Worm (Caenorhabditis elegans): ENCODE results near the gene tsp-11.

ce11 chrX:9210086-9210485 is 47.1 kb downstream of the tsp-11 start:
- no peak for TF ChIP-seq ama-1 (optimal IDR thresholded peaks at IDR 0.05)
- TF ChIP-seq K09A11.1 (tag; optimal IDR thresholded peaks at IDR 0.05; ENCODE audit: insufficient read depth): no peak
- no peak for TF ChIP-seq nhr-11 (tag; optimal IDR thresholded peaks at IDR 0.05)
- no peak for TF ChIP-seq hlh-6 (tag; optimal IDR thresholded peaks at IDR 0.05)
- no peak for TF ChIP-seq nfya-1 (tag; optimal IDR thresholded peaks at IDR 0.05)
- TF ChIP-seq ceh-2 (tag; optimal IDR thresholded peaks at IDR 0.05): no peak
- TF ChIP-seq rnt-1 (tag; optimal IDR thresholded peaks at IDR 0.05): no peak
- no peak for TF ChIP-seq eyg-1 (tag; optimal IDR thresholded peaks at IDR 0.05)
- no peak for TF ChIP-seq ceh-14 (tag; optimal IDR thresholded peaks at IDR 0.05)
- TF ChIP-seq pha-4 (tag; optimal IDR thresholded peaks at IDR 0.05): no peak
